Fruit fly (Drosophila melanogaster) whole organism, wandering third instar larva: Measurements from ENCODE around the gene Bap60.

Experiments
- Abd-B ChIP-seq: fragments of >200 bp; optimal IDR thresholded peaks from 2 replicates; lab custom pipeline; 2017; ENCODE audit warnings: missing biosample characterization, missing genetic modification characterization
- CrebA ChIP-seq: fragments of 200-800 bp; sonication (Bioruptor generic); optimal IDR thresholded peaks from 2 replicates; lab custom pipeline; 2016; ENCODE audit warnings: missing biosample characterization, mild to moderate bottlenecking, missing genetic modification characterization, borderline replicate concordance
- OdsH ChIP-seq: fragments of 200-800 bp; sonication (Bioruptor generic); optimal IDR thresholded peaks from 2 replicates; lab custom pipeline; 2016; ENCODE audit warnings: missing biosample characterization, mild to moderate bottlenecking, missing genetic modification characterization
- dl ChIP-seq, 2 experiments: fragments of 175-275, 200-275 bp in 1 of 2; fragments of 200-275 bp in 1 of 2; sonication (Bioruptor generic); optimal IDR thresholded peaks; lab custom pipeline; 2018; ENCODE audit warnings: mild to moderate bottlenecking in 2 of 2, missing biosample characterization in 2 of 2, missing genetic modification characterization in 2 of 2, moderate library complexity in 2 of 2; ENCODE audit not compliant: partially characterized antibody in 2 of 2, insufficient read depth in 1 of 2
- dsf ChIP-seq: sonication (Bioruptor generic); optimal IDR thresholded peaks from 2 replicates; lab custom pipeline; 2016; ENCODE audit warnings: missing biosample characterization, missing genetic modification characterization, borderline replicate concordance
- fru ChIP-seq: fragments of 200-800 bp; sonication (Bioruptor generic); optimal IDR thresholded peaks from 3 replicates; lab custom pipeline; 2016; ENCODE audit warnings: missing biosample characterization, mild to moderate bottlenecking, missing genetic modification characterization
- h ChIP-seq: fragments of 200-800 bp; sonication (Bioruptor generic); optimal IDR thresholded peaks from 3 replicates; lab custom pipeline; 2016; ENCODE audit warnings: missing biosample characterization, mild to moderate bottlenecking, missing genetic modification characterization
- usp ChIP-seq: fragments of >200 bp; optimal IDR thresholded peaks from 2 replicates; lab custom pipeline; 2017; ENCODE audit warnings: missing biosample characterization, missing genetic modification characterization

dm6 chrX:13202162-13202561, 42.9 kb upstream of the Bap60 start, which contains the start of gene CG44437:
- TF ChIP-seq OdsH (no peak), dsf (GFP tag; lab: Kevin White, UChicago) (no peak), h (no peak), Abd-B (no peak), CrebA (no peak), fru (GFP tag; lab: Kevin White, UChicago) (no peak), usp (GFP tag; lab: Kevin White, UChicago) (no peak), dl (GFP tag; optimal IDR thresholded peaks at IDR 0.05; lab: Kevin White, UChicago; ENCODE audit: insufficient read depth in 1 of 2, partially characterized antibody in 2 of 2) (no peak)
